Fruit fly (Drosophila melanogaster) whole organism, embryonic: ENCODE data around the gene CG11379.

Experiments
- Atf6 ChIP-seq: fragments of 200-800 bp; sonication (Bioruptor generic); IDR thresholded peaks from 2 replicates; pipeline ENCODE4 v1.3.6; 2022; ENCODE audit warnings: missing biosample characterization, missing genetic modification characterization
- CG11093 ChIP-seq: fragments of 200-800 bp; sonication (Bioruptor generic); IDR thresholded peaks from 3 replicates; pipeline ENCODE4 v1.3.6; 2022; ENCODE audit warnings: missing biosample characterization, missing genetic modification characterization
- CG11723 ChIP-seq: fragments of 200-800 bp; sonication (Bioruptor generic); optimal IDR thresholded peaks from 2 replicates; lab custom pipeline; 2017; ENCODE audit warnings: missing biosample characterization, mild to moderate bottlenecking, missing genetic modification characterization
- CG12744 ChIP-seq: fragments of 200-800 bp; sonication (Bioruptor generic); optimal IDR thresholded peaks from 2 replicates; lab custom pipeline; 2016; ENCODE audit warnings: missing biosample characterization, missing genetic modification characterization
- CG14050 ChIP-seq: fragments of 200-800 bp; sonication (Bioruptor generic); IDR thresholded peaks from 3 replicates; pipeline ENCODE4 v1.3.6; 2022; ENCODE audit warnings: missing biosample characterization, missing genetic modification characterization
- CG1603 ChIP-seq: fragments of 200-800 bp; sonication (Bioruptor generic); optimal IDR thresholded peaks from 2 replicates; lab custom pipeline; 2019; ENCODE audit warnings: missing biosample characterization, mild to moderate bottlenecking, missing genetic modification characterization, moderate library complexity
- CG17186 ChIP-seq: fragments of 200-800 bp; sonication (Bioruptor generic); optimal IDR thresholded peaks from 3 replicates; lab custom pipeline; 2017; ENCODE audit warnings: missing biosample characterization, missing genetic modification reagents, missing genetic modification characterization
- CG2678 ChIP-seq: fragments of 200-800 bp; sonication (Bioruptor generic); optimal IDR thresholded peaks from 3 replicates; lab custom pipeline; 2019; ENCODE audit warnings: missing biosample characterization, mild to moderate bottlenecking, missing genetic modification characterization, moderate library complexity
- CG31388 ChIP-seq: fragments of 200-800 bp; sonication (Bioruptor generic); optimal IDR thresholded peaks from 2 replicates; lab custom pipeline; 2016; ENCODE audit warnings: missing biosample characterization, missing genetic modification characterization
- CG32772 ChIP-seq: fragments of 200-800 bp; sonication (Bioruptor generic); IDR thresholded peaks from 2 replicates; pipeline ENCODE4 v1.3.6; 2022; ENCODE audit warnings: missing biosample characterization, missing genetic modification characterization
- CG3847 ChIP-seq: fragments of 200-800 bp; sonication (Bioruptor generic); IDR thresholded peaks from 2 replicates; pipeline ENCODE4 v1.3.6; 2022; ENCODE audit warnings: missing biosample characterization, missing genetic modification characterization
- CG3995 ChIP-seq: fragments of 200-800 bp; sonication (Bioruptor generic); optimal IDR thresholded peaks from 3 replicates; lab custom pipeline; 2016; ENCODE audit warnings: missing biosample characterization, missing genetic modification characterization
- CG5180 ChIP-seq: fragments of 200-800 bp; sonication (Bioruptor generic); optimal IDR thresholded peaks from 3 replicates; lab custom pipeline; 2017; ENCODE audit warnings: missing biosample characterization, missing genetic modification characterization, mild to moderate bottlenecking, moderate library complexity, missing genetic modification reagents
- CG5245 ChIP-seq: fragments of 200-800 bp; sonication (Bioruptor generic); optimal IDR thresholded peaks from 3 replicates; lab custom pipeline; 2016; ENCODE audit warnings: missing biosample characterization, missing genetic modification characterization
- CG6654 ChIP-seq: fragments of 200-800 bp; sonication (Bioruptor generic); optimal IDR thresholded peaks from 2 replicates; lab custom pipeline; 2017; ENCODE audit warnings: missing biosample characterization, mild to moderate bottlenecking, missing genetic modification characterization
- CG6689 ChIP-seq: fragments of 200-800 bp; sonication (Bioruptor generic); IDR thresholded peaks from 2 replicates; pipeline ENCODE4 v1.3.6; 2022; ENCODE audit warnings: missing biosample characterization, missing genetic modification characterization
- CG7372 ChIP-seq: fragments of 200-800 bp; sonication (Bioruptor generic); IDR thresholded peaks from 2 replicates; pipeline ENCODE4 v1.3.6; 2022; ENCODE audit warnings: missing biosample characterization, missing genetic modification characterization
- CG7839 ChIP-seq: fragments of 200-800 bp; sonication (Bioruptor generic); optimal IDR thresholded peaks from 3 replicates; lab custom pipeline; 2018; ENCODE audit warnings: missing biosample characterization, mild to moderate bottlenecking, missing genetic modification characterization, moderate library complexity
- CG7928 ChIP-seq: fragments of 200-800 bp; sonication (Bioruptor generic); optimal IDR thresholded peaks from 2 replicates; lab custom pipeline; 2017; ENCODE audit warnings: missing biosample characterization, mild to moderate bottlenecking, missing genetic modification characterization
- CG9727 ChIP-seq: fragments of 200-800 bp; sonication (Bioruptor generic); optimal IDR thresholded peaks from 3 replicates; lab custom pipeline; 2017; ENCODE audit warnings: missing biosample characterization, mild to moderate bottlenecking, missing genetic modification characterization
- Dip2 ChIP-seq: fragments of 200-800 bp; sonication (Bioruptor generic); IDR thresholded peaks from 2 replicates; pipeline ENCODE4 v1.3.6; 2022; ENCODE audit warnings: missing biosample characterization, missing genetic modification characterization
- Doc2 ChIP-seq: fragments of 200-800 bp; sonication (Bioruptor generic); IDR thresholded peaks from 2 replicates; pipeline ENCODE4 v1.3.6; 2022; ENCODE audit warnings: missing biosample characterization, missing genetic modification characterization
- H15 ChIP-seq: fragments of 200-800 bp; sonication (Bioruptor generic); IDR thresholded peaks from 3 replicates; pipeline ENCODE4 v1.3.6; 2022; ENCODE audit warnings: missing biosample characterization, missing genetic modification characterization
- HLH4C ChIP-seq: fragments of 200-800 bp; sonication (Bioruptor generic); IDR thresholded peaks from 3 replicates; pipeline ENCODE4 v1.3.6; 2022; ENCODE audit warnings: missing biosample characterization, missing genetic modification characterization; ENCODE audit not compliant: partially characterized antibody
- Hand ChIP-seq: fragments of 200-800 bp; sonication (Bioruptor generic); optimal IDR thresholded peaks from 2 replicates; lab custom pipeline; 2017; ENCODE audit warnings: mild to moderate bottlenecking, missing biosample characterization, missing genetic modification reagents, missing genetic modification characterization
- Med ChIP-seq: fragments of 200-800 bp; sonication (Bioruptor generic); peaks from one replicate; lab custom pipeline; 2016; ENCODE audit warnings: missing biosample characterization, missing genetic modification characterization, mild to moderate bottlenecking, inconsistent platforms, moderate library complexity
- NFAT ChIP-seq: fragments of 200-800 bp; sonication (Bioruptor generic); IDR thresholded peaks from 2 replicates; pipeline ENCODE4 v1.3.6; 2022; ENCODE audit warnings: missing biosample characterization, missing genetic modification characterization
- Nf-YC ChIP-seq: fragments of 200-800 bp; optimal IDR thresholded peaks from 3 replicates; lab custom pipeline; 2019; ENCODE audit warnings: missing biosample characterization, mild to moderate bottlenecking, missing genetic modification characterization, moderate library complexity
- Oaz ChIP-seq: fragments of 200-800 bp; sonication (Bioruptor generic); IDR thresholded peaks from 2 replicates; pipeline ENCODE4 v1.3.6; 2022; ENCODE audit warnings: missing biosample characterization, missing genetic modification characterization
- Stat92E ChIP-seq, 3 experiments: fragments of >200 bp in 2 of 3; fragments of 200-800 bp in 1 of 3; sonication (Bioruptor generic) in 1 of 3; optimal IDR thresholded peaks; 2 replicates each; lab custom pipeline; 2017 to 2019; ENCODE audit warnings: missing biosample characterization in 3 of 3, missing genetic modification characterization in 3 of 3, mild to moderate bottlenecking in 1 of 3, moderate library complexity in 1 of 3
- YL-1 ChIP-seq: fragments of 200-800 bp; sonication (Bioruptor generic); optimal IDR thresholded peaks from 3 replicates; lab custom pipeline; 2017; ENCODE audit warnings: missing biosample characterization, mild to moderate bottlenecking, missing genetic modification characterization
- al ChIP-seq: fragments of 200-800 bp; sonication (Bioruptor generic); IDR thresholded peaks from 2 replicates; pipeline ENCODE4 v1.3.6; 2022; ENCODE audit warnings: missing biosample characterization, missing genetic modification characterization
- ap ChIP-seq: fragments of 200-800 bp; sonication (Bioruptor generic); IDR thresholded peaks from 2 replicates; pipeline ENCODE4 v1.3.6; 2022; ENCODE audit warnings: missing biosample characterization, missing genetic modification characterization
- dysf ChIP-seq: fragments of 200-800 bp; sonication (Bioruptor generic); IDR thresholded peaks from 3 replicates; pipeline ENCODE4 v1.3.6; 2022; ENCODE audit warnings: missing biosample characterization, missing genetic modification characterization
- eyg ChIP-seq: fragments of 200-800 bp; sonication (Bioruptor generic); optimal IDR thresholded peaks from 3 replicates; lab custom pipeline; 2016; ENCODE audit warnings: missing biosample characterization, missing genetic modification characterization
- gem ChIP-seq: fragments of 200-800 bp; sonication (Bioruptor generic); optimal IDR thresholded peaks from 2 replicates; lab custom pipeline; 2019; ENCODE audit warnings: missing biosample characterization, mild to moderate bottlenecking, missing genetic modification characterization, moderate library complexity
- inv ChIP-seq: fragments of 200-800 bp; sonication (Bioruptor generic); IDR thresholded peaks from 2 replicates; pipeline ENCODE4 v1.3.6; 2022; ENCODE audit warnings: missing biosample characterization, missing genetic modification characterization; ENCODE audit not compliant: partially characterized antibody
- jigr1 ChIP-seq: fragments of 200-800 bp; sonication (Bioruptor generic); IDR thresholded peaks from 3 replicates; pipeline ENCODE4 v1.3.6; 2022; ENCODE audit warnings: missing biosample characterization, missing genetic modification characterization
- jumu ChIP-seq: fragments of 200-800 bp; sonication (Bioruptor generic); optimal IDR thresholded peaks from 3 replicates; lab custom pipeline; 2016; ENCODE audit warnings: missing biosample characterization, missing genetic modification characterization
- klu ChIP-seq: fragments of 200-800 bp; sonication (Bioruptor generic); IDR thresholded peaks from 2 replicates; pipeline ENCODE4 v1.3.6; 2022; ENCODE audit warnings: missing biosample characterization, missing genetic modification characterization
- mld ChIP-seq: fragments of 200-800 bp; sonication (Bioruptor generic); IDR thresholded peaks from 3 replicates; pipeline ENCODE4 v1.3.6; 2022; ENCODE audit warnings: missing biosample characterization, missing genetic modification characterization; ENCODE audit not compliant: partially characterized antibody
- odd ChIP-seq: fragments of 200-800 bp; sonication (Bioruptor generic); optimal IDR thresholded peaks from 2 replicates; lab custom pipeline; 2017; ENCODE audit warnings: missing biosample characterization, mild to moderate bottlenecking, missing genetic modification characterization
- sob ChIP-seq: fragments of 200-800 bp; sonication (Bioruptor generic); IDR thresholded peaks from 2 replicates; pipeline ENCODE4 v1.3.6; 2022; ENCODE audit warnings: missing biosample characterization, missing genetic modification characterization
- tap ChIP-seq: fragments of 200-800 bp; optimal IDR thresholded peaks from 3 replicates; lab custom pipeline; 2019; ENCODE audit warnings: missing biosample characterization, mild to moderate bottlenecking, missing genetic modification characterization, moderate library complexity
- tio ChIP-seq: fragments of 200-800 bp; sonication (Bioruptor generic); optimal IDR thresholded peaks from 2 replicates; lab custom pipeline; 2017; ENCODE audit warnings: missing biosample characterization, missing genetic modification characterization, inconsistent platforms
- vfl ChIP-seq: fragments of 200-800 bp; sonication (Bioruptor generic); optimal IDR thresholded peaks from 2 replicates; lab custom pipeline; 2016; ENCODE audit warnings: missing biosample characterization, missing genetic modification characterization
- wdn ChIP-seq: fragments of 200-800 bp; sonication (Bioruptor generic); IDR thresholded peaks from 2 replicates; pipeline ENCODE4 v1.3.6; 2022; ENCODE audit warnings: missing biosample characterization, missing genetic modification characterization
- zf30C ChIP-seq: fragments of 200-800 bp; sonication (Bioruptor generic); optimal IDR thresholded peaks from 3 replicates; lab custom pipeline; 2018; ENCODE audit warnings: missing biosample characterization, mild to moderate bottlenecking, missing genetic modification characterization

CG11379 gene

DNA sequence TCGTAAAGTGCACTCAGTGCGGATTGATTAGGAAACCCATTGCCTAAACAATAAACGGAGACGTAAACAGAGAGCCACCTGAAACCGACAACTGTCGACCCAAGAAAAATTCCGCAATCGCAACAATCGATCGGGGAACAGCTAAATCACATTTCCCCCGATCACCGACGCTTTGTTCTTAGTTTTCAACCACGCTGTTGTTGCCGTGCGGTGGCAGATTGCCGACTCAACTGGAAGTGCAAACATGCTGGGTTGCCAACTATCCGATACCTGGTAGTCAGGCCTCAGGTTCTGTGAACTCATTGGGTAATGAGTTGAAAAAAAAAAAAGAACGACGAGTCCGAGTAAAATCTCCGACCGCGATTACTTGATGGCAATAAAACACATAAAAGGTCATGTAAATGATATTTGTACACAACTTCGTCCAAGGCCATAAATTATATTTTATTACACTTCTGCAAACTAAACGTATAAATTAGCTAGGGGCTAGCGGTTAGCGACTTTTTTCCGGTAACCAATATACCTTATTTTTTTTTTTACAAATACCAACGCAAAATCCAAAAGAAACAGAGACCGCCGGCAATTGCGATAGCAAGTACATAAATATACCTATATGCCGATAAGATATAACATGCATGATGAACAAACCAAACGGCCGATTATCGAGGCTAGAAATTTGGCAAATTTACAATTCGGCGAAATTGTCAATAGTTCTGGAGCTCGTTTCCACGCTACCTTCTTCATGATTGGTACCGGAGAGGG lies 9.7 kb upstream of the CG11379 start, which contains the start of gene CG11378 (continued):
- TF ChIP-seq CG2678 (tag; lab: Kevin White, UChicago) = peak; percentile 27
- TF ChIP-seq CG9727 (GFP tag; lab: Kevin White, UChicago) = peak; percentile 12

dm6 chrX:1171018-1171417 lies 8.9 kb upstream of the CG11379 start:
- TF ChIP-seq dysf (peak; percentile 66; the same call in 2 of the 3 replicates), CG1603 (tag; lab: Kevin White, UChicago) (no peak), CG17186 (GFP tag; lab: Kevin White, UChicago) (no peak), eyg (GFP tag; lab: Kevin White, UChicago) (no peak), CG3847 (GFP tag; lab: Robert Waterston, UW) (0 out of 2 replicates have a peak, but pooled peaks have one; percentile 25), gem (tag; lab: Kevin White, UChicago) (peak; percentile 72), Hand (GFP tag; lab: Kevin White, UChicago) (peak; percentile 8), wdn (no peak), zf30C (GFP tag; lab: Kevin White, UChicago) (no peak), CG31388 (GFP tag; lab: Kevin White, UChicago) (no peak), CG11093 (GFP tag; lab: Robert Waterston, UW) (no peak), mld (GFP tag; lab: Robert Waterston, UW) (no peak), klu (GFP tag; lab: Robert Waterston, UW) (no peak), CG3995 (GFP tag; lab: Kevin White, UChicago) (no peak), jumu (GFP tag; lab: Kevin White, UChicago) (no peak), jigr1 (no peak), CG5245 (GFP tag; lab: Kevin White, UChicago) (no peak), odd (GFP tag; lab: Kevin White, UChicago) (no peak), al (GFP tag; lab: Robert Waterston, UW) (0 out of 2 replicates have a peak, but pooled peaks have one; percentile 15), CG7839 (peak; percentile 71), Oaz (no peak), tap (tag; lab: Kevin White, UChicago) (peak; percentile 21), Doc2 (GFP tag; lab: Robert Waterston, UW) (no peak), Stat92E (GFP tag; optimal IDR thresholded peaks at IDR 0.05; lab: Kevin White, UChicago) (no peak), CG5180 (GFP tag; lab: Kevin White, UChicago) (no peak), Atf6 (GFP tag; lab: Robert Waterston, UW) (peak; percentile 57), YL-1 (GFP tag; lab: Kevin White, UChicago) (no peak), CG6689 (0 out of 2 replicates have a peak, but pooled peaks have one; percentile 9), CG12744 (GFP tag; lab: Kevin White, UChicago) (no peak), NFAT (GFP tag; lab: Robert Waterston, UW) (no peak), Med (GFP tag; lab: Kevin White, UChicago) (peak; percentile 84), Nf-YC (tag; lab: Kevin White, UChicago) (peak; percentile 23), inv (GFP tag; lab: Robert Waterston, UW) (no peak), ap (GFP tag; lab: Robert Waterston, UW) (no peak), H15 (GFP tag; lab: Robert Waterston, UW) (peak; percentile 46; the same call in 1 of the 3 replicates), CG6654 (GFP tag; lab: Kevin White, UChicago) (peak; percentile 16), tio (GFP tag; lab: Kevin White, UChicago) (peak; percentile 30), CG7372 (GFP tag; lab: Robert Waterston, UW) (no peak; the same call in 1 of the 2 replicates), sob (GFP tag; lab: Robert Waterston, UW) (no peak), CG11723 (GFP tag; lab: Kevin White, UChicago) (no peak), HLH4C (no peak), Dip2 (GFP tag; lab: Robert Waterston, UW) (no peak), CG14050 (GFP tag; lab: Robert Waterston, UW) (no peak), CG32772 (GFP tag; lab: Robert Waterston, UW) (no peak), CG7928 (GFP tag; lab: Kevin White, UChicago) (no peak), vfl (GFP tag; lab: Kevin White, UChicago) (peak; percentile 8)
